Worm (Caenorhabditis elegans): Measurements from ENCODE around the gene sre-48.

The sre-48 gene

ce11 chrII:13977701-13978100, 2.0 kb downstream of the sre-48 start:
- no peak for TF ChIP-seq ztf-11 (tag; optimal IDR thresholded peaks at IDR 0.05)
- TF ChIP-seq tbx-8 (GFP tag; optimal IDR thresholded peaks at IDR 0.05): no peak
- no peak for TF ChIP-seq pha-4 (tag; optimal IDR thresholded peaks at IDR 0.05)
- TF ChIP-seq drap-1 (GFP tag; optimal IDR thresholded peaks at IDR 0.05): no peak
- TF ChIP-seq unc-62 (GFP tag; optimal IDR thresholded peaks at IDR 0.05): no peak
- TF ChIP-seq lin-32 (GFP tag; optimal IDR thresholded peaks at IDR 0.05): no peak
- TF ChIP-seq lin-13 (tag; optimal IDR thresholded peaks at IDR 0.05): no peak
- no peak for TF ChIP-seq sptf-1 (tag; optimal IDR thresholded peaks at IDR 0.05)
- no peak for TF ChIP-seq cnd-1 (tag; optimal IDR thresholded peaks at IDR 0.05)
- TF ChIP-seq hlh-1 (tag; optimal IDR thresholded peaks at IDR 0.05): no peak

ce11 chrII:13976161-13976560, 3.5 kb downstream of the sre-48 start, which contains the start of gene Y39G8B.2:
Gene Y39G8B.2, minus strand, starts transcription at chrII:13976221.
- TF ChIP-seq mab-5 (tag; optimal IDR thresholded peaks at IDR 0.05) (no peak), bed-3 (GFP tag; optimal IDR thresholded peaks at IDR 0.05) (no peak), tbx-8 (GFP tag; optimal IDR thresholded peaks at IDR 0.05) (peak; percentile 30), pha-4 (tag; optimal IDR thresholded peaks at IDR 0.05) (peak; percentile 90), zip-8 (tag; optimal IDR thresholded peaks at IDR 0.05) (no peak), unc-39 (tag; optimal IDR thresholded peaks at IDR 0.05) (no peak), snpc-4 (tag; optimal IDR thresholded peaks at IDR 0.05) (no peak), nhr-12 (tag; optimal IDR thresholded peaks at IDR 0.05) (no peak), cnd-1 (tag; optimal IDR thresholded peaks at IDR 0.05) (peak; percentile 78), ceh-43 (GFP tag; optimal IDR thresholded peaks at IDR 0.05) (peak; percentile 38), sptf-1 (tag; optimal IDR thresholded peaks at IDR 0.05) (peak; percentile 82), hlh-1 (tag; optimal IDR thresholded peaks at IDR 0.05) (peak; percentile 47), ceh-39 (tag; optimal IDR thresholded peaks at IDR 0.05) (peak; percentile 66), ham-2 (GFP tag; optimal IDR thresholded peaks at IDR 0.05) (peak; percentile 67), nhr-76 (tag; optimal IDR thresholded peaks at IDR 0.05) (no peak), elt-3 (tag; optimal IDR thresholded peaks at IDR 0.05) (no peak), unc-120 (tag; optimal IDR thresholded peaks at IDR 0.05; ENCODE audit: poor library complexity, severe bottlenecking) (peak; percentile 96), mep-1 (tag; optimal IDR thresholded peaks at IDR 0.05) (peak; percentile 82), lsy-2 (tag; optimal IDR thresholded peaks at IDR 0.05) (peak; percentile 86), flh-1 (GFP tag; optimal IDR thresholded peaks at IDR 0.05) (no peak), ztf-11 (tag; optimal IDR thresholded peaks at IDR 0.05) (peak; percentile 41), sem-2 (GFP tag; optimal IDR thresholded peaks at IDR 0.05) (no peak), drap-1 (GFP tag; optimal IDR thresholded peaks at IDR 0.05) (peak; percentile 66), mls-2 (tag; optimal IDR thresholded peaks at IDR 0.05) (peak; percentile 70), lin-13 (tag; optimal IDR thresholded peaks at IDR 0.05) (peak; percentile 91), nhr-237 (tag; optimal IDR thresholded peaks at IDR 0.05) (peak; percentile 79), lin-32 (GFP tag; optimal IDR thresholded peaks at IDR 0.05) (no peak), elt-1 (tag; optimal IDR thresholded peaks at IDR 0.05; ENCODE audit: borderline replicate concordance, insufficient read depth) (no peak), nhr-2 (tag; optimal IDR thresholded peaks at IDR 0.05) (no peak), ces-1 (GFP tag; optimal IDR thresholded peaks at IDR 0.05) (peak; percentile 55), M03D4.4 (tag; optimal IDR thresholded peaks at IDR 0.05) (peak; percentile 34), unc-62 (GFP tag; optimal IDR thresholded peaks at IDR 0.05) (peak; percentile 13), nhr-28 (tag; optimal IDR thresholded peaks at IDR 0.05) (no peak), ceh-83 (GFP tag; optimal IDR thresholded peaks at IDR 0.05) (peak; percentile 52)

DNA sequence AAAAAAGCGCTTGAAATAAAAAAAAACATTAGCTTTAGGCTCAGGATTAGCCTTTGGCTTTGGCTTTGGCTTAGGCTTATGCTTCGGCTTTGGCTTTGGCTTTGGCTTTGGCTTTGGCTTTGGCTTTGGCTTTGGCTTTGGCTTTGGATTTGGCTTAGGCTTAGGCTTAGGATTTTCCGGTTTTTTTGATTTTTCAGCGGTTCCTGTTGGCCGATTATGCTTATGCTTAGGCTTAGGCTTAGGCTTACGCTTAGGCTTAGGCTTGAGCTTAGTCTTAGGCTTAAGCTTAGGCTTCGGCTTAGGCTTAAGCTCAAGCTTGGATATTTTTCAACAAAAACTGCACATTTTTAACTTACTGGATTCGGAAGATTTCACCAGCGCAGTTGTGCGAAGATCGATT, 5.5 kb downstream of the sre-48 start:
- TF ChIP-seq lsy-2 (tag; optimal IDR thresholded peaks at IDR 0.05) (no peak), bed-3 (GFP tag; optimal IDR thresholded peaks at IDR 0.05) (no peak), ces-1 (GFP tag; optimal IDR thresholded peaks at IDR 0.05) (no peak), elt-3 (tag; optimal IDR thresholded peaks at IDR 0.05) (no peak), blmp-1 (tag; optimal IDR thresholded peaks at IDR 0.05) (no peak), ceh-43 (GFP tag; optimal IDR thresholded peaks at IDR 0.05) (no peak), mab-5 (tag; optimal IDR thresholded peaks at IDR 0.05) (no peak)

ce11 chrII:13973514-13973913, 6.2 kb downstream of the sre-48 start, which contains the start of gene Y39G8B.1:
Gene Y39G8B.1, minus strand, starts transcription at chrII:13973812.
- TF ChIP-seq ces-1 (GFP tag; optimal IDR thresholded peaks at IDR 0.05): peak; percentile 46
- TF ChIP-seq nhr-2 (tag; optimal IDR thresholded peaks at IDR 0.05): peak; percentile 35
- TF ChIP-seq ceh-39 (tag; optimal IDR thresholded peaks at IDR 0.05): peak; percentile 10
- no peak for TF ChIP-seq tbx-8 (GFP tag; optimal IDR thresholded peaks at IDR 0.05)
- TF ChIP-seq mep-1 (tag; optimal IDR thresholded peaks at IDR 0.05): no peak

Data from whole organism, mixed stage, embryonic.